Fruit fly (Drosophila melanogaster): Measurements from ENCODE around the gene RpL28.

dm6 chr3L:3192912-3193311, 29.8 kb downstream of the RpL28 start, which contains the start of gene Hsp83:
- TF ChIP-seq OdsH (GFP tag; optimal IDR thresholded peaks at IDR 0.05) = peak; percentile 84
- TF ChIP-seq CG31627 (GFP tag; optimal IDR thresholded peaks at IDR 0.05) = peak; percentile 83
- peak; percentile 94 for TF ChIP-seq eg (GFP tag; IDR thresholded peaks at IDR 0.05)
- peak; percentile 3 to 90 for TF ChIP-seq salr (GFP tag; optimal IDR thresholded peaks at IDR 0.05)
- TF ChIP-seq lz (GFP tag; optimal IDR thresholded peaks at IDR 0.05) = peak; percentile 93
- TF ChIP-seq Hr4 (GFP tag; optimal IDR thresholded peaks at IDR 0.05) = peak; percentile 72
- TF ChIP-seq CG6854 (GFP tag; optimal IDR thresholded peaks at IDR 0.05) = peak; percentile 100
- TF ChIP-seq CG6792 (GFP tag; optimal IDR thresholded peaks at IDR 0.05) = peak; percentile 90
